Worm (Caenorhabditis elegans) whole organism, late embryonic: Measurements from ENCODE around the gene srv-13.

Source experiments
- ceh-6 ChIP-seq: fragments of 200-800 bp; sonication (Bioruptor generic); optimal IDR thresholded peaks from 2 replicates; lab custom pipeline; 2018; ENCODE audit warnings: mild to moderate bottlenecking, missing genetic modification characterization, missing compliant biosample characterization
- nhr-11 ChIP-seq: fragments of 150-350 bp; optimal IDR thresholded peaks from 2 replicates; lab custom pipeline; 2014; ENCODE audit warnings: missing biosample characterization, missing genetic modification characterization

DNA sequence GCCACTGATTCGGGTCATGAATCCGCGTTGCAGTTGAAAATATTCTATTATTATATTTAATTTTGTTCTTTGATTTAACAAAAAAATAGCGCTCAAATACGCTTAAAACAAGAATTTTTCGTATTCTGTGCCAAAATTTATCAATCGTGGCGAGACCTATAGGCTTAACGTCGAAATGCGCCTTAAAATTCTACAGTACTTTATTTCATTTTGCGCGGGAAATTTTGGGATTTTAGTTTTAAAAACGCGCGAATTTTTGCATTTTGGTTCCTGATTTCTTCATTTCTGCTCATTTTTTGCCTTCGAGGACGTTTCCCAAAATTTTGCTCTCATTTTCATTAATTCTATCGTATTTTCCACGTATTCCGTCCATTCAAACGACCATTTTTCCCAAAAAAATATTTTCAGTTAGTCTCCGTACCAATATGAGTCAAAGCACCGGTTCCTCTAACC is 16.2 kb downstream of the srv-13 start, which contains the start of gene puf-11:
- TF ChIP-seq nhr-11 (tag; lab: Kevin White, UChicago) (no peak), ceh-6 (no peak)
